Worm (Caenorhabditis elegans): ENCODE measurements around the gene C18A11.2.

Gene C18A11.2

DNA sequence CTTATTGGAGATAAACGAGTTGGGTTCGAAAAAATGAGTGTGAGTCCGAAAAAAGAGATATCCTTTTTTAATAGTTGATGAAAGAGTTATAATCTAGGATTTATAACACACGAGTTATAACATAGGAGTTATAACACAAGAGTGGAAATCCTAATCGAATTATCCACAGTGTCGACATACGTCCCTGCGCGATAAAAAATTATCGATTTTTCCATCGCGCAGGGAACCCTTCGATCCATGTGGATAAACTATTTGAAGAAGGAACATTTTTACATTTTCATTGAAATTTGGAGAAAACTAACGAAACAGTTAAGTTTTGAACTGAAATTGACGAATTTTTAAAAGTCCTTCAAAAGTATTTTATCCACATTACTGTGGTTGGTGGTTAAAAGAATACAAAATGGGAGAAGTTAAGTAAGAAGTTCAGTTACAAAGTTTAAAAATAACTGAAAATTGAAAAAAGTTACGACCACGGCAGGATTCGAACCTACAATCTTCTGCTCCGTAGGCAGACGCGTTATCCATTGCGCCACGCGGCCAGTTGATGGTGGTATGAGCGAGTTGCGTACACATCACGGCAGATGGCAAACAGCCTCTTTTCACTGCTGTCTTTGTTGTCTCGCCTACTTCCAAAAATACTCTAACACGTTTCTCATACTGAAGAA, 31.0 kb upstream of the C18A11.2 start:
- TF ChIP-seq fos-1 (tag; optimal IDR thresholded peaks at IDR 0.05) = peak; percentile 98
- peak; percentile 98 for TF ChIP-seq nhr-19 (GFP tag; conservative IDR thresholded peaks at IDR 0.05)
- TF ChIP-seq lir-3 (tag; optimal IDR thresholded peaks at IDR 0.05; ENCODE audit: poor library complexity) = peak; percentile 92
- peak; percentile 100 for TF ChIP-seq mep-1 (tag; optimal IDR thresholded peaks at IDR 0.05)
- peak; percentile 96 for TF ChIP-seq nhr-237 (tag; optimal IDR thresholded peaks at IDR 0.05)
- TF ChIP-seq lin-14 (GFP tag; optimal IDR thresholded peaks at IDR 0.05) = peak; percentile 98
- TF ChIP-seq hpl-2 (GFP tag; optimal IDR thresholded peaks at IDR 0.05) = peak; percentile 98
- peak; percentile 78 for TF ChIP-seq nhr-76 (tag; optimal IDR thresholded peaks at IDR 0.05)
- TF ChIP-seq egl-27 (tag; optimal IDR thresholded peaks at IDR 0.05) = peak; percentile 91 to 94
- peak; percentile 98 to 99 (median 99) for TF ChIP-seq ceh-82 (tag; optimal IDR thresholded peaks at IDR 0.05)
- TF ChIP-seq ama-1 (optimal IDR thresholded peaks at IDR 0.05) = no peak
- peak; percentile 97 for TF ChIP-seq nhr-77 (tag; optimal IDR thresholded peaks at IDR 0.05)
- TF ChIP-seq unc-86 (tag; optimal IDR thresholded peaks at IDR 0.05) = peak; percentile 97
- peak; percentile 99 for TF ChIP-seq aly-2 (tag; optimal IDR thresholded peaks at IDR 0.05)
- peak; percentile 43 for TF ChIP-seq Y116A8C.19 (tag; optimal IDR thresholded peaks at IDR 0.05; ENCODE audit: borderline replicate concordance)
- peak; percentile 71 for TF ChIP-seq unc-130 (tag; optimal IDR thresholded peaks at IDR 0.05)
- peak; percentile 93 for TF ChIP-seq fkh-4 (tag; optimal IDR thresholded peaks at IDR 0.05; ENCODE audit: borderline replicate concordance)
- TF ChIP-seq nhr-12 (tag; optimal IDR thresholded peaks at IDR 0.05) = peak; percentile 66
- peak; percentile 100 for TF ChIP-seq nhr-47 (tag; optimal IDR thresholded peaks at IDR 0.05)
- peak; percentile 42 to 86 for TF ChIP-seq mdl-1 (tag; optimal IDR thresholded peaks at IDR 0.05)
- peak; percentile 99 for TF ChIP-seq nhr-20 (tag; optimal IDR thresholded peaks at IDR 0.05)
- peak; percentile 7 for TF ChIP-seq tlp-1 (tag; optimal IDR thresholded peaks at IDR 0.05)
- peak; percentile 69 for TF ChIP-seq pqm-1 (tag; optimal IDR thresholded peaks at IDR 0.05)
- TF ChIP-seq grh-1 (GFP tag; IDR thresholded peaks at IDR 0.05) = peak; percentile 96
- peak; percentile 99 for TF ChIP-seq lin-39 (tag; optimal IDR thresholded peaks at IDR 0.05)
- no peak for TF ChIP-seq C34B4.2 (tag; optimal IDR thresholded peaks at IDR 0.05)
- TF ChIP-seq irx-1 (tag; optimal IDR thresholded peaks at IDR 0.05) = peak; percentile 99
- peak; percentile 96 for TF ChIP-seq fkh-8 (tag; optimal IDR thresholded peaks at IDR 0.05)
- no peak for TF ChIP-seq sptf-1 (tag; optimal IDR thresholded peaks at IDR 0.05)
- TF ChIP-seq nhr-28 (tag; optimal IDR thresholded peaks at IDR 0.05) = peak; percentile 53
- peak; percentile 97 for TF ChIP-seq mab-9 (GFP tag; IDR thresholded peaks at IDR 0.05)
- TF ChIP-seq nhr-11 (tag; optimal IDR thresholded peaks at IDR 0.05) = peak; percentile 99
- peak; percentile 98 for TF ChIP-seq ceh-63 (GFP tag; optimal IDR thresholded peaks at IDR 0.05)
- peak; percentile 100 for TF ChIP-seq nhr-90 (tag; optimal IDR thresholded peaks at IDR 0.05; ENCODE audit: poor library complexity)
- peak; percentile 99 for TF ChIP-seq C16A3.4 (tag; optimal IDR thresholded peaks at IDR 0.05)
- TF ChIP-seq tbx-2 (tag; optimal IDR thresholded peaks at IDR 0.05) = peak; percentile 99
- no peak for TF ChIP-seq pag-3 (tag; optimal IDR thresholded peaks at IDR 0.05; ENCODE audit: borderline replicate concordance, insufficient read depth)
- peak; percentile 93 for TF ChIP-seq C04F5.9 (tag; optimal IDR thresholded peaks at IDR 0.05)
- peak; percentile 98 for TF ChIP-seq ceh-88 (GFP tag; IDR thresholded peaks at IDR 0.05)
- TF ChIP-seq lin-15B (tag; optimal IDR thresholded peaks at IDR 0.05) = peak; percentile 59
- TF ChIP-seq nhr-85 (tag) = peak; percentile 99
- peak; percentile 100 for TF ChIP-seq dsc-1 (tag; optimal IDR thresholded peaks at IDR 0.05)
- TF ChIP-seq ces-1 (GFP tag; optimal IDR thresholded peaks at IDR 0.05) = peak; percentile 27
- TF ChIP-seq egl-13 (tag; optimal IDR thresholded peaks at IDR 0.05) = peak; percentile 98
- peak; percentile 100 for TF ChIP-seq snu-23 (GFP tag; optimal IDR thresholded peaks at IDR 0.05)
- peak; percentile 97 for TF ChIP-seq zip-4 (GFP tag; optimal IDR thresholded peaks at IDR 0.05)
- no peak for TF ChIP-seq ets-5 (GFP tag; IDR thresholded peaks at IDR 0.05)
- TF ChIP-seq F16B12.6 (tag; optimal IDR thresholded peaks at IDR 0.05) = peak; percentile 50
- TF ChIP-seq rnt-1 (tag; optimal IDR thresholded peaks at IDR 0.05) = peak; percentile 97
- TF ChIP-seq lsy-2 (tag; optimal IDR thresholded peaks at IDR 0.05) = peak; percentile 95 to 96
- peak; percentile 72 for TF ChIP-seq blmp-1 (tag; optimal IDR thresholded peaks at IDR 0.05)
- TF ChIP-seq pax-3 (tag; optimal IDR thresholded peaks at IDR 0.05) = peak; percentile 95

Measured in whole organism, L1 larva.